Fruit fly (Drosophila melanogaster): ENCODE measurements around the gene CG13693.

CG13693 gene

DNA sequence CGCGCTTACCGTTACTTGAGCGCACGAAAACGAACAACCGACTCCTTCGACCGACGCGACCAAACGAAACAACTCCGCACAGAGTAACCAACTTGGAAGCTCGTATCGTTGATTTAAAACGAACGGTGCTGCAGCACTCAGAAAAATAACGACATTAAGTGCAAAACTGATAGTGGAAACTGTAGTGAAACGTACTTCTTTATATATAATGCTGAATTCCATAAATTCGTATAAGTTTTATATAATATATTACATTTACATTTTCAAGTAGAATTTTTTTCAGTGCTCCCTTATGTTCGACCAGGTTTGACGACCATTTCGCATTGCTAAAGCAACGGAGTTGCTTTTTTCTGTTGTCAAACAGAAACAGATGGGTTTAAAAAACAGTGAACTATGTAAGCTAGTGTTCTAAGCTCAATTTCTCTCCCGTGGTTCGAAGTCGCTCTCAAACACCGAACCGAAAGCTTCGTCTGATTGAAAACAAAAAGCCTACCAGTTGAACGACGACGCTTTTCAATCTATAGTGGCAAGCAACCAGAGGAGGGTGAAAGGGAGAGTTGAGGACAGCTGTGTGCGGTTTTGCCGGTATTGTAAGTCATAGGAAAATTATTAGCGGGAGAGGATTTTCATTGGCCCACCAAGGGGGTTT is 35.3 kb downstream of the CG13693 start, which contains the start of gene CG17075 (continued):
- TF ChIP-seq gfzf (GFP tag; optimal IDR thresholded peaks at IDR 0.05) (no peak), cad (GFP tag; optimal IDR thresholded peaks at IDR 0.05) (no peak), bigmax (GFP tag; optimal IDR thresholded peaks at IDR 0.05) (peak; percentile 6), CG9817 (tag; optimal IDR thresholded peaks at IDR 0.05) (peak; percentile 93), Hsf (GFP tag; optimal IDR thresholded peaks at IDR 0.05) (peak; percentile 91), CG13775 (GFP tag; optimal IDR thresholded peaks at IDR 0.05) (peak; percentile 91), dmrt99B (tag; optimal IDR thresholded peaks at IDR 0.05) (peak; percentile 98), lab (GFP tag; optimal IDR thresholded peaks at IDR 0.05) (peak; percentile 98), CG12299 (tag; optimal IDR thresholded peaks at IDR 0.05) (peak; percentile 92), Gsc (GFP tag; IDR thresholded peaks at IDR 0.05) (peak; percentile 79), hbn (GFP tag; IDR thresholded peaks at IDR 0.05; ENCODE audit: partially characterized antibody) (no peak), CG7786 (GFP tag; optimal IDR thresholded peaks at IDR 0.05) (peak; percentile 55), az2 (GFP tag; optimal IDR thresholded peaks at IDR 0.05) (peak; percentile 94), CG13296 (GFP tag; optimal IDR thresholded peaks at IDR 0.05) (peak; percentile 95), Bgb (GFP tag; IDR thresholded peaks at IDR 0.05; ENCODE audit: partially characterized antibody) (no peak), CG15601 (tag; optimal IDR thresholded peaks at IDR 0.05) (peak; percentile 100), grau (tag; optimal IDR thresholded peaks at IDR 0.05) (peak; percentile 95), schlank (tag; optimal IDR thresholded peaks at IDR 0.05) (peak; percentile 87), CG10321 (GFP tag; IDR thresholded peaks at IDR 0.05) (peak; percentile 78), Sox102F (GFP tag; optimal IDR thresholded peaks at IDR 0.05) (peak; percentile 97), ci (GFP tag; IDR thresholded peaks at IDR 0.05) (peak; percentile 97), Med (GFP tag) (peak; percentile 94), ind (GFP tag; optimal IDR thresholded peaks at IDR 0.05) (peak; percentile 94), CoRest (tag; optimal IDR thresholded peaks at IDR 0.05) (peak; percentile 95), usp (GFP tag; optimal IDR thresholded peaks at IDR 0.05) (no peak), peb (GFP tag; IDR thresholded peaks at IDR 0.05) (peak; percentile 80), Taf1 (GFP tag; IDR thresholded peaks at IDR 0.05) (peak; percentile 86), BtbVII (GFP tag; optimal IDR thresholded peaks at IDR 0.05) (peak; percentile 95), PHDP (tag; optimal IDR thresholded peaks at IDR 0.05) (peak; percentile 96), Blimp-1 (GFP tag; optimal IDR thresholded peaks at IDR 0.05) (peak; percentile 89), unpg (GFP tag; optimal IDR thresholded peaks at IDR 0.05) (peak; percentile 96), D19B (GFP tag; optimal IDR thresholded peaks at IDR 0.05) (peak; percentile 85), row (GFP tag; IDR thresholded peaks at IDR 0.05) (peak; percentile 96), CG4730 (GFP tag; IDR thresholded peaks at IDR 0.05) (peak; percentile 93), ap (GFP tag; IDR thresholded peaks at IDR 0.05) (peak; percentile 96), chm (GFP tag; IDR thresholded peaks at IDR 0.05) (peak; percentile 73; the same call in 1 of the 2 replicates), CG9797 (GFP tag; optimal IDR thresholded peaks at IDR 0.05) (peak; percentile 29), NC2β (GFP tag; optimal IDR thresholded peaks at IDR 0.05) (peak; percentile 65), dan (GFP tag; IDR thresholded peaks at IDR 0.05) (no peak; the same call in 1 of the 2 replicates), Asciz (GFP tag; optimal IDR thresholded peaks at IDR 0.05) (peak; percentile 95), CG14050 (GFP tag; IDR thresholded peaks at IDR 0.05) (peak; percentile 93), CG1024 (GFP tag; IDR thresholded peaks at IDR 0.05) (peak; percentile 87), Hmr (GFP tag; optimal IDR thresholded peaks at IDR 0.05) (peak; percentile 98), Rfx (GFP tag; IDR thresholded peaks at IDR 0.05) (peak; percentile 98), CG6683 (GFP tag; optimal IDR thresholded peaks at IDR 0.05) (peak; percentile 95)

Measured in whole organism, embryonic.